Fruit fly (Drosophila melanogaster): ENCODE data around the gene spd-2.

dm6 chr3L:16582678-16583315 is 12.0 kb downstream of the spd-2 start, which contains the start of gene Rpn12:
- TF ChIP-seq EcR (GFP tag; optimal IDR thresholded peaks at IDR 0.05) (no peak), usp (GFP tag; optimal IDR thresholded peaks at IDR 0.05) (no peak), CG8478 (optimal IDR thresholded peaks at IDR 0.05) (no peak)

All from whole organism.